Worm (Caenorhabditis elegans) whole organism, young adult: Measurements from ENCODE around the gene gln-5.

Experiments used
- pha-4 ChIP-seq: fragments of 150-350 bp; sonication (generic microtip); optimal IDR thresholded peaks from 2 replicates; lab custom pipeline; 2014; ENCODE audit warnings: missing biosample characterization, missing genetic modification reagents, missing genetic modification characterization
- snpc-1.1 ChIP-seq: sonication (generic microtip); optimal IDR thresholded peaks from 2 replicates; lab custom pipeline; 2017; ENCODE audit warnings: missing genetic modification characterization, mild to moderate bottlenecking, missing compliant biosample characterization, antibody characterized with exemption, moderate library complexity, missing genotype, missing genetic modification reagents; ENCODE audit not compliant: insufficient read depth
- tbp1 ChIP-seq: fragments of 200-800 bp; sonication (Bioruptor generic); optimal IDR thresholded peaks from 2 replicates; lab custom pipeline; 2018; ENCODE audit warnings: mild to moderate bottlenecking, missing genetic modification characterization, missing compliant biosample characterization

DNA sequence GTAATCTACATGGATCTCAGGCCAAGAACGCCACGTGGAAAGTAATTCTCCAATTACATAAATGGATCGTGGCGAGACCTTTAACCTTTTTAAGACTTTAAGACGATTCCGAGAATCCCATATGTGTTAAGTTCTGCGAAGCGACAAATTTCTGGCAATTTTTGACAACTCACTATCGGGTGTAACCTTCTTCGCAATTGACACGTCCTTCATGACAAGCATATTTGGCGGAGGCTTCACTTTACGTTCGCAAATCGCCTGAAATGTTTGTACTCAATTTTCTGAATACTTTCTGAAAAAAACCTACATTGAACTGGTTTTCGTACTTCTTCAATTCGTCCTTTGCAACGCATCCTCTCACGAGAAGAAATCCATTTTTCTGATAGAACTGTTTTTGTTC lies 14.6 kb downstream of the gln-5 start:
- no peak for TF ChIP-seq snpc-1.1 (tag; lab: Kevin White, UChicago)
- no peak for TF ChIP-seq tbp1 (GFP tag; lab: Kevin White, UChicago)
- TF ChIP-seq pha-4, result no peak
